Fruit fly (Drosophila melanogaster): ENCODE measurements around the gene mtgo.

mtgo gene

dm6 chr2L:16547652-16548417, 3.0 kb downstream of the mtgo start (continued):
- peak; percentile 81 for TF ChIP-seq CG13424 (tag; optimal IDR thresholded peaks at IDR 0.05)
- no peak for TF ChIP-seq luna (GFP tag; optimal IDR thresholded peaks at IDR 0.05)
- no peak for TF ChIP-seq CG8359 (GFP tag; optimal IDR thresholded peaks at IDR 0.05; ENCODE audit: borderline replicate concordance)
- TF ChIP-seq CG11085 (GFP tag; IDR thresholded peaks at IDR 0.05) = no peak
- peak; percentile 82 for TF ChIP-seq CG13296 (GFP tag; optimal IDR thresholded peaks at IDR 0.05)
- TF ChIP-seq CG11560 (tag; IDR thresholded peaks at IDR 0.05) = no peak
- TF ChIP-seq peb (GFP tag; IDR thresholded peaks at IDR 0.05) = no peak
- no peak for TF ChIP-seq CG12769 (tag; optimal IDR thresholded peaks at IDR 0.05)
- no peak for TF ChIP-seq Camta (GFP tag; optimal IDR thresholded peaks at IDR 0.05)
- no peak for TF ChIP-seq CG12236 (GFP tag; optimal IDR thresholded peaks at IDR 0.05)
- TF ChIP-seq hbn (GFP tag; IDR thresholded peaks at IDR 0.05; ENCODE audit: partially characterized antibody) = no peak
- peak; percentile 57 for TF ChIP-seq Bteb2 (GFP tag; optimal IDR thresholded peaks at IDR 0.05)
- peak; percentile 3 for TF ChIP-seq pzg (GFP tag; optimal IDR thresholded peaks at IDR 0.05)
- no peak for TF ChIP-seq Scr (GFP tag; IDR thresholded peaks at IDR 0.05; ENCODE audit: partially characterized antibody)
- peak; percentile 48 for TF ChIP-seq CG12219 (GFP tag; optimal IDR thresholded peaks at IDR 0.05)
- TF ChIP-seq CG13775 (GFP tag; optimal IDR thresholded peaks at IDR 0.05) = peak; percentile 56
- TF ChIP-seq CG14441 (GFP tag; IDR thresholded peaks at IDR 0.05) = no peak
- peak; percentile 35 for TF ChIP-seq bab2 (GFP tag; optimal IDR thresholded peaks at IDR 0.05)
- peak; percentile 21 for TF ChIP-seq Jarid2 (GFP tag; optimal IDR thresholded peaks at IDR 0.05)
- no peak for TF ChIP-seq cg (GFP tag; optimal IDR thresholded peaks at IDR 0.05)
- no peak for TF ChIP-seq tna (GFP tag; IDR thresholded peaks at IDR 0.05; ENCODE audit: partially characterized antibody)
- TF ChIP-seq bowl (GFP tag; IDR thresholded peaks at IDR 0.05) = no peak
- TF ChIP-seq br (optimal IDR thresholded peaks at IDR 0.05) = no peak
- TF ChIP-seq CG14667 (GFP tag; IDR thresholded peaks at IDR 0.05) = no peak
- no peak for TF ChIP-seq CG3407 (GFP tag; optimal IDR thresholded peaks at IDR 0.05)
- TF ChIP-seq Fer2 (tag; optimal IDR thresholded peaks at IDR 0.05) = peak; percentile 76
- no peak for TF ChIP-seq CG15601 (tag; optimal IDR thresholded peaks at IDR 0.05)
- TF ChIP-seq jigr1 (GFP tag; IDR thresholded peaks at IDR 0.05) = no peak
- no peak for TF ChIP-seq Opbp (GFP tag; IDR thresholded peaks at IDR 0.05; ENCODE audit: partially characterized antibody)
- TF ChIP-seq dmrt11E (tag; optimal IDR thresholded peaks at IDR 0.05) = no peak
- TF ChIP-seq fd3F (GFP tag; optimal IDR thresholded peaks at IDR 0.05) = peak; percentile 55
- no peak for TF ChIP-seq CG8765 (GFP tag; IDR thresholded peaks at IDR 0.05)
- no peak for TF ChIP-seq pita (GFP tag; optimal IDR thresholded peaks at IDR 0.05)
- TF ChIP-seq Ada2b (GFP tag; IDR thresholded peaks at IDR 0.05) = peak; percentile 19; the same call in 1 of the 2 replicates
- no peak for TF ChIP-seq D19A (tag; optimal IDR thresholded peaks at IDR 0.05)
- no peak for TF ChIP-seq CG4854 (GFP tag; optimal IDR thresholded peaks at IDR 0.05)
- no peak for TF ChIP-seq CG2202 (tag; optimal IDR thresholded peaks at IDR 0.05)
- TF ChIP-seq ftz-f1 (GFP tag; optimal IDR thresholded peaks at IDR 0.05) = no peak
- peak; percentile 13; the same call in 1 of the 2 replicates for TF ChIP-seq CG11696 (GFP tag; IDR thresholded peaks at IDR 0.05)
- TF ChIP-seq ato (GFP tag; IDR thresholded peaks at IDR 0.05; ENCODE audit: partially characterized antibody) = no peak
- TF ChIP-seq CG7963 (GFP tag; IDR thresholded peaks at IDR 0.05; ENCODE audit: partially characterized antibody) = no peak
- no peak for TF ChIP-seq CG8290 (GFP tag; optimal IDR thresholded peaks at IDR 0.05)
- peak in 1 of 2 experiments; percentile 11 for TF ChIP-seq CG8290 (tag; optimal IDR thresholded peaks at IDR 0.05)
- no peak for TF ChIP-seq B-H1 (GFP tag; IDR thresholded peaks at IDR 0.05)
- TF ChIP-seq Nf-YA (GFP tag; IDR thresholded peaks at IDR 0.05) = no peak
- no peak for TF ChIP-seq Oaz (GFP tag; IDR thresholded peaks at IDR 0.05)
- peak; percentile 64 for TF ChIP-seq CG12391 (tag; optimal IDR thresholded peaks at IDR 0.05)
- peak; percentile 31 for TF ChIP-seq CG5180 (GFP tag; optimal IDR thresholded peaks at IDR 0.05)
- TF ChIP-seq CG7839 (tag; optimal IDR thresholded peaks at IDR 0.05) = peak; percentile 50
- TF ChIP-seq CG17612 (GFP tag; IDR thresholded peaks at IDR 0.05) = no peak

Data from whole organism, embryonic.